Fruit fly (Drosophila melanogaster) whole organism, embryonic: ENCODE data around the gene CG7139.

Source experiments
- Antp ChIP-seq: fragments of 200-800 bp; sonication (Bioruptor generic); optimal IDR thresholded peaks from 3 replicates; lab custom pipeline; 2016; ENCODE audit warnings: missing biosample characterization, missing genetic modification characterization
- BEAF-32 ChIP-seq: fragments of 200-800 bp; sonication (Bioruptor generic); optimal IDR thresholded peaks from 3 replicates; lab custom pipeline; 2017; ENCODE audit warnings: missing biosample characterization, missing genetic modification characterization, mild to moderate bottlenecking, moderate library complexity, missing genetic modification reagents
- CG10366 ChIP-seq: fragments of 200-800 bp; sonication (Bioruptor generic); IDR thresholded peaks from 2 replicates; pipeline ENCODE4 v1.3.6; 2022; ENCODE audit warnings: missing biosample characterization, missing genetic modification characterization
- CG12236 ChIP-seq: fragments of 200-800 bp; sonication (Bioruptor generic); optimal IDR thresholded peaks from 2 replicates; lab custom pipeline; 2016; ENCODE audit warnings: missing biosample characterization, missing genetic modification characterization
- CG12299 ChIP-seq: fragments of 200-800 bp; sonication (Bioruptor generic); optimal IDR thresholded peaks from 2 replicates; lab custom pipeline; 2018; ENCODE audit warnings: missing biosample characterization, mild to moderate bottlenecking, missing genetic modification characterization
- CG1233 ChIP-seq: fragments of 200-800 bp; sonication (Bioruptor generic); optimal IDR thresholded peaks from 4 replicates; lab custom pipeline; 2018; ENCODE audit warnings: missing biosample characterization, mild to moderate bottlenecking, missing genetic modification characterization
- CG12391 ChIP-seq: fragments of 200-800 bp; sonication (Bioruptor generic); optimal IDR thresholded peaks from 3 replicates; lab custom pipeline; 2018; ENCODE audit warnings: missing biosample characterization, mild to moderate bottlenecking, missing genetic modification characterization, moderate library complexity
- CG13123 ChIP-seq: fragments of 200-800 bp; sonication (Bioruptor generic); optimal IDR thresholded peaks from 2 replicates; lab custom pipeline; 2016; ENCODE audit warnings: missing biosample characterization, missing genetic modification characterization
- CG13775 ChIP-seq: fragments of 200-800 bp; sonication (Bioruptor generic); optimal IDR thresholded peaks from 3 replicates; lab custom pipeline; 2017; ENCODE audit warnings: missing biosample characterization, mild to moderate bottlenecking, missing genetic modification characterization
- CG14050 ChIP-seq: fragments of 200-800 bp; sonication (Bioruptor generic); IDR thresholded peaks from 3 replicates; pipeline ENCODE4 v1.3.6; 2022; ENCODE audit warnings: missing biosample characterization, missing genetic modification characterization
- CG15601 ChIP-seq: fragments of 200-800 bp; sonication (Bioruptor generic); optimal IDR thresholded peaks from 3 replicates; lab custom pipeline; 2019; ENCODE audit warnings: missing biosample characterization, mild to moderate bottlenecking, missing genetic modification characterization, moderate library complexity
- CG1603 ChIP-seq: fragments of 200-800 bp; sonication (Bioruptor generic); optimal IDR thresholded peaks from 2 replicates; lab custom pipeline; 2019; ENCODE audit warnings: missing biosample characterization, mild to moderate bottlenecking, missing genetic modification characterization, moderate library complexity
- CG17361 ChIP-seq: fragments of 200-800 bp; sonication (Bioruptor generic); IDR thresholded peaks from 3 replicates; pipeline ENCODE4 v1.3.6; 2022; ENCODE audit warnings: missing biosample characterization, missing genetic modification characterization
- CG1832 ChIP-seq: fragments of 200-800 bp; sonication (Bioruptor generic); optimal IDR thresholded peaks from 2 replicates; lab custom pipeline; 2017; ENCODE audit warnings: missing biosample characterization, mild to moderate bottlenecking, missing genetic modification characterization, inconsistent platforms
- CG2129 ChIP-seq: fragments of 200-800 bp; sonication (Bioruptor generic); IDR thresholded peaks from 2 replicates; pipeline ENCODE4 v1.3.6; 2022; ENCODE audit warnings: missing biosample characterization, missing genetic modification characterization; ENCODE audit not compliant: partially characterized antibody
- CG2678 ChIP-seq: fragments of 200-800 bp; sonication (Bioruptor generic); optimal IDR thresholded peaks from 3 replicates; lab custom pipeline; 2019; ENCODE audit warnings: missing biosample characterization, mild to moderate bottlenecking, missing genetic modification characterization, moderate library complexity
- CG2889 ChIP-seq: fragments of 200-800 bp; sonication (Bioruptor generic); IDR thresholded peaks from 3 replicates; pipeline ENCODE4 v1.3.6; 2022; ENCODE audit warnings: missing biosample characterization, missing genetic modification characterization
- CG30020 ChIP-seq: fragments of 200-800 bp; optimal IDR thresholded peaks from 2 replicates; lab custom pipeline; 2019; ENCODE audit warnings: missing biosample characterization, mild to moderate bottlenecking, missing genetic modification characterization, moderate library complexity
- CG32772 ChIP-seq: fragments of 200-800 bp; sonication (Bioruptor generic); IDR thresholded peaks from 2 replicates; pipeline ENCODE4 v1.3.6; 2022; ENCODE audit warnings: missing biosample characterization, missing genetic modification characterization
- CG33213 ChIP-seq: fragments of 200-800 bp; sonication (Bioruptor generic); optimal IDR thresholded peaks from 3 replicates; lab custom pipeline; 2016; ENCODE audit warnings: missing biosample characterization, missing genetic modification characterization
- CG34376 ChIP-seq: fragments of 200-800 bp; sonication (Bioruptor generic); optimal IDR thresholded peaks from 2 replicates; lab custom pipeline; 2018; ENCODE audit warnings: missing biosample characterization, mild to moderate bottlenecking, missing genetic modification characterization
- CG4328 ChIP-seq: fragments of 200-800 bp; sonication (Bioruptor generic); optimal IDR thresholded peaks from 3 replicates; lab custom pipeline; 2017; ENCODE audit warnings: missing biosample characterization, missing genetic modification reagents, missing genetic modification characterization
- CG4360 ChIP-seq: fragments of 200-800 bp; sonication (Bioruptor generic); IDR thresholded peaks from 2 replicates; pipeline ENCODE4 v1.3.6; 2022; ENCODE audit warnings: missing biosample characterization, missing genetic modification characterization
- CG6791 ChIP-seq: fragments of 200-800 bp; sonication (Bioruptor generic); IDR thresholded peaks from 3 replicates; pipeline ENCODE4 v1.3.6; 2022; ENCODE audit warnings: missing biosample characterization, missing genetic modification characterization; ENCODE audit not compliant: partially characterized antibody
- CG9876 ChIP-seq: fragments of 200-800 bp; sonication (Bioruptor generic); optimal IDR thresholded peaks from 2 replicates; lab custom pipeline; 2016; ENCODE audit warnings: missing biosample characterization, missing genetic modification characterization
- CoRest ChIP-seq: fragments of 200-800 bp; sonication (Bioruptor generic); optimal IDR thresholded peaks from 3 replicates; lab custom pipeline; 2018; ENCODE audit warnings: missing biosample characterization, mild to moderate bottlenecking, missing genetic modification characterization, moderate library complexity
- Dp ChIP-seq: fragments of 200-800 bp; sonication (Bioruptor generic); optimal IDR thresholded peaks from 2 replicates; lab custom pipeline; 2018; ENCODE audit warnings: missing biosample characterization, mild to moderate bottlenecking, missing genetic modification characterization, moderate library complexity
- Hey ChIP-seq: fragments of 200-800 bp; sonication (Bioruptor generic); optimal IDR thresholded peaks from 3 replicates; lab custom pipeline; 2018; ENCODE audit warnings: missing biosample characterization, mild to moderate bottlenecking, missing genetic modification characterization
- MBD-R2 ChIP-seq: fragments of 200-800 bp; sonication (Bioruptor generic); IDR thresholded peaks from 2 replicates; pipeline ENCODE4 v1.3.6; 2022; ENCODE audit warnings: missing biosample characterization, missing genetic modification characterization
- NK7.1 ChIP-seq: fragments of 200-800 bp; sonication (Bioruptor generic); optimal IDR thresholded peaks from 3 replicates; lab custom pipeline; 2016; ENCODE audit warnings: missing biosample characterization, missing genetic modification characterization
- Nf-YC ChIP-seq: fragments of 200-800 bp; optimal IDR thresholded peaks from 3 replicates; lab custom pipeline; 2019; ENCODE audit warnings: missing biosample characterization, mild to moderate bottlenecking, missing genetic modification characterization, moderate library complexity
- al ChIP-seq: fragments of 200-800 bp; sonication (Bioruptor generic); IDR thresholded peaks from 2 replicates; pipeline ENCODE4 v1.3.6; 2022; ENCODE audit warnings: missing biosample characterization, missing genetic modification characterization
- aop ChIP-seq: fragments of 200-800 bp; sonication (Bioruptor generic); IDR thresholded peaks from 2 replicates; pipeline ENCODE4 v1.3.6; 2022; ENCODE audit warnings: missing biosample characterization, missing genetic modification characterization
- bcd ChIP-seq: fragments of 200-800 bp; sonication (Bioruptor generic); optimal IDR thresholded peaks from 2 replicates; lab custom pipeline; 2017; ENCODE audit warnings: missing biosample characterization, mild to moderate bottlenecking, missing genetic modification characterization
- cas ChIP-seq: fragments of 200-800 bp; sonication (Bioruptor generic); IDR thresholded peaks from 2 replicates; pipeline ENCODE4 v1.3.6; 2022; ENCODE audit warnings: missing biosample characterization, missing genetic modification characterization
- croc ChIP-seq: fragments of 200-800 bp; sonication (Bioruptor generic); conservative IDR thresholded peaks from 3 replicates; pipeline ENCODE4 v1.3.6; 2022; ENCODE audit warnings: missing biosample characterization, missing genetic modification characterization
- crp ChIP-seq, 2 experiments: fragments of 200-800 bp; sonication (Bioruptor generic); optimal IDR thresholded peaks; 2 replicates in 1 of 2; 3 replicates in 1 of 2; lab custom pipeline; 2017; ENCODE audit warnings: missing biosample characterization in 2 of 2, missing genetic modification characterization in 2 of 2, mild to moderate bottlenecking in 1 of 2, moderate library complexity in 1 of 2
- dpn ChIP-seq, 2 experiments: fragments of 200-800 bp; sonication (Bioruptor generic); optimal IDR thresholded peaks; 3 replicates each; lab custom pipeline; 2016; ENCODE audit warnings: missing biosample characterization in 2 of 2, missing genetic modification characterization in 2 of 2
- ewg ChIP-seq: fragments of 200-800 bp; sonication (Bioruptor generic); optimal IDR thresholded peaks from 3 replicates; lab custom pipeline; 2017; ENCODE audit warnings: mild to moderate bottlenecking, missing biosample characterization, missing genetic modification reagents, missing genetic modification characterization
- onecut ChIP-seq: fragments of 200-800 bp; sonication (Bioruptor generic); IDR thresholded peaks from 2 replicates; pipeline ENCODE4 v1.3.6; 2022; ENCODE audit warnings: missing biosample characterization, missing genetic modification characterization
- pb ChIP-seq: fragments of 200-800 bp; sonication (Bioruptor generic); optimal IDR thresholded peaks from 3 replicates; lab custom pipeline; 2016; ENCODE audit warnings: missing biosample characterization, missing genetic modification characterization
- pita ChIP-seq: fragments of 200-800 bp; sonication (Bioruptor generic); optimal IDR thresholded peaks from 2 replicates; lab custom pipeline; 2017; ENCODE audit warnings: missing biosample characterization, mild to moderate bottlenecking, missing genetic modification characterization
- row ChIP-seq: fragments of 200-800 bp; sonication (Bioruptor generic); IDR thresholded peaks from 3 replicates; pipeline ENCODE4 v1.3.6; 2022; ENCODE audit warnings: missing biosample characterization, missing genetic modification characterization
- scrt ChIP-seq: fragments of 200-800 bp; sonication (Bioruptor generic); optimal IDR thresholded peaks from 2 replicates; lab custom pipeline; 2018; ENCODE audit warnings: missing biosample characterization, mild to moderate bottlenecking, missing genetic modification characterization, moderate library complexity
- sens-2 ChIP-seq: fragments of 200-800 bp; sonication (Bioruptor generic); IDR thresholded peaks from 2 replicates; pipeline ENCODE4 v1.3.6; 2022; ENCODE audit warnings: missing biosample characterization, missing genetic modification characterization
- seq ChIP-seq: fragments of 200-800 bp; sonication (Bioruptor generic); IDR thresholded peaks from 2 replicates; pipeline ENCODE4 v1.3.6; 2022; ENCODE audit warnings: missing biosample characterization, missing genetic modification characterization
- sna ChIP-seq: fragments of 200-800 bp; sonication (Bioruptor generic); IDR thresholded peaks from 2 replicates; pipeline ENCODE4 v1.3.6; 2022; ENCODE audit warnings: missing biosample characterization, missing genetic modification characterization; ENCODE audit not compliant: partially characterized antibody
- tna ChIP-seq: fragments of 200-800 bp; sonication (Bioruptor generic); IDR thresholded peaks from 2 replicates; pipeline ENCODE4 v1.3.6; 2022; ENCODE audit warnings: missing biosample characterization, missing genetic modification characterization; ENCODE audit not compliant: partially characterized antibody
- usp ChIP-seq: fragments of >200 bp; optimal IDR thresholded peaks from 2 replicates; lab custom pipeline; 2017; ENCODE audit warnings: missing biosample characterization, missing genetic modification characterization
- vnd ChIP-seq: fragments of 200-800 bp; sonication (Bioruptor generic); IDR thresholded peaks from 3 replicates; pipeline ENCODE4 v1.3.6; 2022; ENCODE audit warnings: missing biosample characterization, missing genetic modification characterization; ENCODE audit not compliant: partially characterized antibody

Gene CG7139

DNA sequence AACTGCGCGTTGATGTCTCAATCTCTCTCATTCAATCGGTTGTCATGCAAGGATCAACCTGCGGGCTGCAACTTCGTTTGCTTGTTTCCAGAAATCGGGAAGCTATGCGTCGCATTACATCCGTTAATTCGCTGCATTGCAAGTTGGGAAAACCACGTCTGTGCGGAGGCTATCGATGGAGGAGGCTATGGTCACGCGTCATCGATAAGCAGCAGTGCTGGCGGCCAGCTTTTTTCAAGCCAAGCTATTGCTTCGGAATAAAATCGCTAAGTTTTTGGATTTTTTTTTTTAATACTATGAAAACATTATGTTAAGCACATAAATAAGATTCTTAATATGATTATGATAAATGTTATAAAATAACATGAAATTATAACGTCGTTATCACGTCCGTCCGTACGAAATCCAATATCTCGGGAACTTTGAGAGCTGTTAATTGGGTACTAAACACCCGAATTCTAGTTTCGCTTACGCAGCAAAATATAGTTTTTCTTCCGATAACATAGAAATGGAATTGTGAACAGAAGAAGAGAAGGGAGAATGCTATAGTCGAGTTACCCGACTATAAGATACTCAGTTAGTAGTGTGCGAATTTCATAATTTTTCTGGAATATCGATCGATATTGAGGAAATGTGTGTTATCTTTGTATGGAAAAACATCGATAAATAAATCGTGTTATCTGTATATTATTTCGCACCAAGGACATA lies at the start of gene CG7139 (continued):
- no peak for TF ChIP-seq Dp
- no peak for TF ChIP-seq aop (GFP tag; lab: Robert Waterston, UW)
- peak; percentile 9 for TF ChIP-seq bcd (GFP tag; lab: Kevin White, UChicago)
- TF ChIP-seq CG1603, result peak; percentile 7
- no peak for TF ChIP-seq sens-2
- no peak for TF ChIP-seq CG13123
- TF ChIP-seq CG1832 (GFP tag; lab: Kevin White, UChicago), result no peak
- TF ChIP-seq CG30020 (tag; lab: Kevin White, UChicago), result peak; percentile 67
- no peak for TF ChIP-seq Antp (GFP tag; lab: Kevin White, UChicago)
- TF ChIP-seq CG17361 (GFP tag; lab: Robert Waterston, UW), result peak; percentile 36; the same call in 1 of the 3 replicates
- TF ChIP-seq scrt, result no peak
- TF ChIP-seq CG1233, result no peak
- TF ChIP-seq cas (GFP tag; lab: Robert Waterston, UW), result no peak
- no peak for TF ChIP-seq seq
- no peak for TF ChIP-seq croc (GFP tag; lab: Robert Waterston, UW)
- TF ChIP-seq onecut (GFP tag; lab: Robert Waterston, UW), result peak; percentile 71
- TF ChIP-seq CG10366, result no peak
- peak; percentile 24 for TF ChIP-seq tna
- TF ChIP-seq CG14050, result no peak
- TF ChIP-seq ewg, result no peak
- TF ChIP-seq pita (GFP tag; lab: Kevin White, UChicago), result no peak
- 0 out of 2 replicates have a peak, but pooled peaks have one; percentile 22 for TF ChIP-seq CG2129
- no peak for TF ChIP-seq CG12236 (GFP tag; lab: Kevin White, UChicago)
- no peak for TF ChIP-seq dpn (GFP tag; optimal IDR thresholded peaks at IDR 0.05; lab: Kevin White, UChicago)
- TF ChIP-seq CG4360 (GFP tag; lab: Robert Waterston, UW), result no peak
- TF ChIP-seq CoRest (tag; lab: Kevin White, UChicago), result peak; percentile 49
- TF ChIP-seq row (GFP tag; lab: Robert Waterston, UW), result peak; percentile 81
- no peak for TF ChIP-seq CG15601 (tag; lab: Kevin White, UChicago)
- TF ChIP-seq CG6791 (GFP tag; lab: Robert Waterston, UW), result peak; percentile 75
- TF ChIP-seq Nf-YC (tag; lab: Kevin White, UChicago), result no peak
- TF ChIP-seq usp, result no peak
- peak; percentile 71 for TF ChIP-seq sna (GFP tag; lab: Robert Waterston, UW)
- no peak for TF ChIP-seq al
- no peak for TF ChIP-seq CG32772 (GFP tag; lab: Robert Waterston, UW)
- peak; percentile 81 for TF ChIP-seq BEAF-32 (GFP tag; lab: Kevin White, UChicago)
- no peak for TF ChIP-seq NK7.1 (GFP tag; lab: Kevin White, UChicago)
- no peak for TF ChIP-seq CG2889 (GFP tag; lab: Robert Waterston, UW)
- TF ChIP-seq pb (GFP tag; lab: Kevin White, UChicago), result no peak
- no peak for TF ChIP-seq Hey (tag; lab: Kevin White, UChicago)
- TF ChIP-seq CG4328 (GFP tag; lab: Kevin White, UChicago), result no peak
- TF ChIP-seq CG13775 (GFP tag; lab: Kevin White, UChicago), result peak; percentile 9
- TF ChIP-seq crp (GFP tag; optimal IDR thresholded peaks at IDR 0.05; lab: Kevin White, UChicago), result no peak
- no peak for TF ChIP-seq CG34376 (GFP tag; lab: Kevin White, UChicago)
- peak; percentile 44 for TF ChIP-seq MBD-R2
- TF ChIP-seq CG33213, result no peak
- TF ChIP-seq CG12391, result peak; percentile 19
- no peak for TF ChIP-seq CG2678 (tag; lab: Kevin White, UChicago)
- peak; percentile 62; the same call in 1 of the 3 replicates for TF ChIP-seq vnd (GFP tag; lab: Robert Waterston, UW)
- TF ChIP-seq CG12299 (tag; lab: Kevin White, UChicago), result no peak
- TF ChIP-seq CG9876 (GFP tag; lab: Kevin White, UChicago), result no peak
